Worm (Caenorhabditis elegans) whole organism, late embryonic: ENCODE measurements around the gene mnk-1.

Experiments
- C08G9.2 ChIP-seq: sonication (generic microtip); optimal IDR thresholded peaks from 2 replicates; lab custom pipeline; 2016; ENCODE audit warnings: mild to moderate bottlenecking, missing genetic modification characterization, moderate library complexity, missing compliant biosample characterization
- C38D4.7 ChIP-seq: fragments of 200-800 bp; sonication (Bioruptor generic); optimal IDR thresholded peaks from 2 replicates; lab custom pipeline; 2018; ENCODE audit warnings: mild to moderate bottlenecking, missing genetic modification characterization, moderate library complexity, missing compliant biosample characterization
- F13H6.1 ChIP-seq: sonication (generic microtip); optimal IDR thresholded peaks from 2 replicates; lab custom pipeline; 2016; ENCODE audit warnings: missing genetic modification characterization, missing compliant biosample characterization
- ama-1 ChIP-seq: fragments of 150-350 bp; optimal IDR thresholded peaks from 2 replicates; lab custom pipeline; 2014
- ceh-18 ChIP-seq: sonication (generic microtip); optimal IDR thresholded peaks from 2 replicates; lab custom pipeline; 2016; ENCODE audit warnings: missing genetic modification characterization, missing compliant biosample characterization
- ceh-45 ChIP-seq: fragments of 200-800 bp; sonication (Bioruptor generic); IDR thresholded peaks from 2 replicates; pipeline ENCODE4 v1.3.6; 2022; ENCODE audit warnings: missing genetic modification reagents, missing genetic modification characterization, missing compliant biosample characterization
- ets-4 ChIP-seq: sonication (generic microtip); optimal IDR thresholded peaks from 2 replicates; lab custom pipeline; 2016; ENCODE audit warnings: missing genetic modification characterization, missing compliant biosample characterization
- fkh-10 ChIP-seq: fragments of 150-350 bp; optimal IDR thresholded peaks from 2 replicates; lab custom pipeline; 2014; ENCODE audit warnings: missing biosample characterization, missing genetic modification reagents, missing genetic modification characterization
- hlh-6 ChIP-seq: sonication (generic microtip); optimal IDR thresholded peaks from 2 replicates; lab custom pipeline; 2016; ENCODE audit warnings: missing genotype, missing genetic modification characterization, missing compliant biosample characterization
- pha-4 ChIP-seq: fragments of 150-350 bp; optimal IDR thresholded peaks from 2 replicates; lab custom pipeline; 2018; ENCODE audit warnings: missing biosample characterization, missing genetic modification reagents, missing genetic modification characterization
- pros-1 ChIP-seq: fragments of 150-350 bp; optimal IDR thresholded peaks from 2 replicates; lab custom pipeline; 2014; ENCODE audit warnings: missing biosample characterization, missing genetic modification reagents, missing genetic modification characterization
- unc-55 ChIP-seq: sonication (generic microtip); optimal IDR thresholded peaks from 2 replicates; lab custom pipeline; 2017; ENCODE audit warnings: missing biosample characterization, missing genetic modification reagents, missing genetic modification characterization
- zip-5 ChIP-seq: sonication (generic microtip); optimal IDR thresholded peaks from 2 replicates; lab custom pipeline; 2016; ENCODE audit warnings: missing genetic modification characterization, missing compliant biosample characterization

DNA sequence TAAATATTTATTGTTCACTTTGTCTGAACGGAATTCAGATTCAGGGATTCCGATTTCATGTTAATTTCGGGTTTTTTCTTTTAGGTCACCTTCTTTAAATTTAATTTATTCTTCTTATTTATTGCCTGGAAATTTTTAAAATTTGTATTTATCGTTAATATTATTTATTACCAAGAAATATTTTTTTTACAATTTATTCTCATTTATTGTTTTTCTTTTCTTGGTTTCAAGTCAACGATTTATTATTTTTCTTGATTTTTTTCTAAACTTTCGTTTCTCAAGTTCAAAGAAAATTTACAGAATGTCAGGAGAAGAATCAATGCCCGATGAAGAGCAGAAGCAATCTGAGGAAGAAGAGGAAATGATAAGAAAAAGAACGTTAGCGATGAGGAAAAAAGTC lies 32.9 kb upstream of the mnk-1 start, which contains the start of gene crn-3:
- TF ChIP-seq fkh-10 (GFP tag; lab: Kevin White, UChicago) (no peak), ama-1 (lab: Kevin White, UChicago) (no peak), pha-4 (tag; lab: Kevin White, UChicago) (no peak), zip-5 (tag; lab: Kevin White, UChicago) (no peak), ceh-45 (GFP tag; lab: Robert Waterston, UW) (no peak), pros-1 (no peak), ceh-18 (no peak), unc-55 (no peak), hlh-6 (tag; lab: Kevin White, UChicago) (no peak), C08G9.2 (no peak), C38D4.7 (no peak), ets-4 (tag; lab: Kevin White, UChicago) (no peak), F13H6.1 (tag; lab: Kevin White, UChicago) (no peak)
